Worm (Caenorhabditis elegans): ENCODE measurements around the gene soap-1.
A peak's percentile ranks its signal among the peaks of the same experiment; 100 is the strongest.

The soap-1 gene

ce11 chrV:7198403-7198802, 16.3 kb downstream of the soap-1 start (continued):
- no peak for TF ChIP-seq ZK546.5 (tag; optimal IDR thresholded peaks at IDR 0.05)
- peak; percentile 5 for TF ChIP-seq sdz-12 (GFP tag; optimal IDR thresholded peaks at IDR 0.05)
- peak; percentile 27 for TF ChIP-seq hlh-30 (tag; optimal IDR thresholded peaks at IDR 0.05; ENCODE audit: insufficient read depth)
- TF ChIP-seq dmd-9 (GFP tag; IDR thresholded peaks at IDR 0.05) = no peak
- peak in 1 of 2 experiments; percentile 72 for TF ChIP-seq unc-62 (GFP tag; optimal IDR thresholded peaks at IDR 0.05 in 1 of 2)
- no peak for TF ChIP-seq unc-62 (tag; optimal IDR thresholded peaks at IDR 0.05)
- TF ChIP-seq snpc-4 (tag; optimal IDR thresholded peaks at IDR 0.05) = no peak
- TF ChIP-seq Y75B8A.6 (GFP tag; IDR thresholded peaks at IDR 0.05) = no peak
- peak; percentile 84 for TF ChIP-seq dve-1 (tag; optimal IDR thresholded peaks at IDR 0.05; ENCODE audit: insufficient read depth)
- no peak for TF ChIP-seq nhr-111 (GFP tag; optimal IDR thresholded peaks at IDR 0.05)
- TF ChIP-seq fos-1 (tag; optimal IDR thresholded peaks at IDR 0.05) = no peak
- no peak; the same call in 1 of the 2 replicates for TF ChIP-seq mxl-2 (GFP tag; conservative IDR thresholded peaks at IDR 0.05)
- TF ChIP-seq tra-1 (GFP tag; IDR thresholded peaks at IDR 0.05) = no peak
- TF ChIP-seq duxl-1 (tag; optimal IDR thresholded peaks at IDR 0.05; ENCODE audit: poor library complexity) = peak; percentile 57
- TF ChIP-seq ctbp-1 (GFP tag; IDR thresholded peaks at IDR 0.05) = no peak
- TF ChIP-seq snpc-1.2 (GFP tag; IDR thresholded peaks at IDR 0.05) = no peak
- 0 out of 2 replicates have a peak, but pooled peaks have one; percentile 28 for TF ChIP-seq lin-1 (GFP tag; IDR thresholded peaks at IDR 0.05)
- TF ChIP-seq ceh-44 (GFP tag; IDR thresholded peaks at IDR 0.05) = no peak
- TF ChIP-seq Y5F2A.4 (GFP tag; optimal IDR thresholded peaks at IDR 0.05) = no peak
- TF ChIP-seq dmd-6 (GFP tag; IDR thresholded peaks at IDR 0.05) = peak; percentile 73
- TF ChIP-seq aha-1 (tag) = peak; percentile 66
- peak; percentile 59; the same call in 1 of the 2 replicates for TF ChIP-seq arid-1 (GFP tag; conservative IDR thresholded peaks at IDR 0.05)
- TF ChIP-seq tag-97 (GFP tag; IDR thresholded peaks at IDR 0.05) = no peak
- peak; percentile 34 for TF ChIP-seq mes-2 (tag; optimal IDR thresholded peaks at IDR 0.05; ENCODE audit: poor library complexity, severe bottlenecking)
- TF ChIP-seq unc-39 (tag; optimal IDR thresholded peaks at IDR 0.05) = no peak
- no peak for TF ChIP-seq jun-1 (tag; optimal IDR thresholded peaks at IDR 0.05)
- peak; percentile 41 for TF ChIP-seq T20F7.1 (GFP tag; optimal IDR thresholded peaks at IDR 0.05)
- no peak for TF ChIP-seq dpl-1 (GFP tag; optimal IDR thresholded peaks at IDR 0.05)
- peak in 1 of 2 experiments; percentile 21 for TF ChIP-seq lsy-2 (tag; optimal IDR thresholded peaks at IDR 0.05)
- TF ChIP-seq spr-3 (GFP tag; optimal IDR thresholded peaks at IDR 0.05) = no peak
- TF ChIP-seq php-3 (GFP tag; IDR thresholded peaks at IDR 0.05) = peak; percentile 58
- peak; percentile 23 for TF ChIP-seq gei-8 (GFP tag; optimal IDR thresholded peaks at IDR 0.05)
- TF ChIP-seq mxl-3 (GFP tag; optimal IDR thresholded peaks at IDR 0.05) = no peak
- no peak for TF ChIP-seq nhr-6 (tag; optimal IDR thresholded peaks at IDR 0.05)
- TF ChIP-seq egl-43 (GFP tag; IDR thresholded peaks at IDR 0.05) = no peak
- no peak; the same call in 1 of the 2 replicates for TF ChIP-seq pha-4 (GFP tag; IDR thresholded peaks at IDR 0.05)
- no peak for TF ChIP-seq pha-4 (tag; optimal IDR thresholded peaks at IDR 0.05)
- no peak for TF ChIP-seq vab-7 (GFP tag; IDR thresholded peaks at IDR 0.05)
- peak in 1 of 2 experiments; percentile 21 for TF ChIP-seq mdl-1 (tag; optimal IDR thresholded peaks at IDR 0.05)
- TF ChIP-seq ztf-7 (tag; optimal IDR thresholded peaks at IDR 0.05) = no peak

- TF ChIP-seq ceh-20 (GFP tag; IDR thresholded peaks at IDR 0.05) (no peak), saeg-2 (GFP tag; IDR thresholded peaks at IDR 0.05) (no peak), ctbp-1 (GFP tag; IDR thresholded peaks at IDR 0.05) (no peak), fkh-10 (GFP tag; optimal IDR thresholded peaks at IDR 0.05) (no peak), fos-1 (tag; optimal IDR thresholded peaks at IDR 0.05) (no peak), egl-27 (tag; optimal IDR thresholded peaks at IDR 0.05) (no peak), nhr-42 (GFP tag; IDR thresholded peaks at IDR 0.05) (0 out of 2 replicates have a peak, but pooled peaks have one; percentile 20), mdl-1 (tag; optimal IDR thresholded peaks at IDR 0.05) (no peak), lim-7 (GFP tag; IDR thresholded peaks at IDR 0.05) (0 out of 2 replicates have a peak, but pooled peaks have one; percentile 49), mdt-29 (GFP tag; IDR thresholded peaks at IDR 0.05) (no peak), egl-43 (GFP tag; IDR thresholded peaks at IDR 0.05) (no peak)
These were observed 17.7 kb downstream of the soap-1 start for ce11 chrV:7197036-7197435.

Data from whole organism, L4 larva.